Worm (Caenorhabditis elegans) whole organism, late embryonic: Measurements from ENCODE around the gene C15H9.2.
A peak's percentile ranks its signal among the peaks of the same experiment; 100 is the strongest.

Experiments
- C08G9.2 ChIP-seq: sonication (generic microtip); optimal IDR thresholded peaks from 2 replicates; lab custom pipeline; 2016; ENCODE audit warnings: mild to moderate bottlenecking, missing genetic modification characterization, moderate library complexity, missing compliant biosample characterization
- F13H6.1 ChIP-seq: sonication (generic microtip); optimal IDR thresholded peaks from 2 replicates; lab custom pipeline; 2016; ENCODE audit warnings: missing genetic modification characterization, missing compliant biosample characterization
- K02D7.2 ChIP-seq: sonication (generic microtip); optimal IDR thresholded peaks from 2 replicates; lab custom pipeline; 2017; ENCODE audit warnings: mild to moderate bottlenecking, missing genetic modification characterization, missing compliant biosample characterization
- K09A11.1 ChIP-seq: sonication (generic microtip); optimal IDR thresholded peaks from 2 replicates; lab custom pipeline; 2017; ENCODE audit warnings: antibody characterized with exemption, mild to moderate bottlenecking, missing genetic modification characterization, missing compliant biosample characterization; ENCODE audit not compliant: insufficient read depth
- T23F11.4 ChIP-seq: fragments of 200-800 bp; sonication (Bioruptor generic); optimal IDR thresholded peaks from 2 replicates; lab custom pipeline; 2018; ENCODE audit warnings: mild to moderate bottlenecking, missing genetic modification characterization, missing compliant biosample characterization
- ama-1 ChIP-seq: fragments of 150-350 bp; optimal IDR thresholded peaks from 2 replicates; lab custom pipeline; 2014
- ceh-19 ChIP-seq: fragments of 200-800 bp; sonication (Bioruptor generic); optimal IDR thresholded peaks from 2 replicates; lab custom pipeline; 2018; ENCODE audit warnings: mild to moderate bottlenecking, missing genetic modification characterization, missing compliant biosample characterization
- ceh-31 ChIP-seq: sonication (generic microtip); optimal IDR thresholded peaks from 2 replicates; lab custom pipeline; 2016; ENCODE audit warnings: missing genetic modification characterization, missing compliant biosample characterization
- ceh-34 ChIP-seq: sonication (generic microtip); optimal IDR thresholded peaks from 2 replicates; lab custom pipeline; 2016; ENCODE audit warnings: mild to moderate bottlenecking, missing genetic modification characterization, missing compliant biosample characterization
- che-1 ChIP-seq: sonication (generic microtip); optimal IDR thresholded peaks from 2 replicates; lab custom pipeline; 2016; ENCODE audit warnings: mild to moderate bottlenecking, missing genetic modification characterization, missing compliant biosample characterization
- dmd-4 ChIP-seq: sonication (generic microtip); optimal IDR thresholded peaks from 2 replicates; lab custom pipeline; 2016; ENCODE audit warnings: borderline replicate concordance, missing genetic modification characterization, missing compliant biosample characterization
- dve-1 ChIP-seq: sonication (generic microtip); optimal IDR thresholded peaks from 2 replicates; lab custom pipeline; 2017; ENCODE audit warnings: antibody characterized with exemption, mild to moderate bottlenecking, missing genetic modification characterization, missing compliant biosample characterization
- elt-2 ChIP-seq: sonication (generic microtip); optimal IDR thresholded peaks from 2 replicates; lab custom pipeline; 2016; ENCODE audit warnings: missing genetic modification reagents, missing genetic modification characterization, missing compliant biosample characterization
- ets-4 ChIP-seq: sonication (generic microtip); optimal IDR thresholded peaks from 2 replicates; lab custom pipeline; 2016; ENCODE audit warnings: missing genetic modification characterization, missing compliant biosample characterization
- hlh-15 ChIP-seq: sonication (generic microtip); optimal IDR thresholded peaks from 2 replicates; lab custom pipeline; 2016; ENCODE audit warnings: missing genetic modification characterization, missing compliant biosample characterization
- lim-6 ChIP-seq: sonication (generic microtip); optimal IDR thresholded peaks from 2 replicates; lab custom pipeline; 2016; ENCODE audit warnings: missing genetic modification characterization, missing compliant biosample characterization
- lin-11 ChIP-seq: fragments of 200-800 bp; sonication (Bioruptor generic); optimal IDR thresholded peaks from 2 replicates; lab custom pipeline; 2018; ENCODE audit warnings: mild to moderate bottlenecking, missing genetic modification characterization, missing compliant biosample characterization
- madf-2 ChIP-seq: sonication (generic microtip); optimal IDR thresholded peaks from 2 replicates; lab custom pipeline; 2017; ENCODE audit warnings: missing genetic modification characterization, missing compliant biosample characterization
- nhr-11 ChIP-seq: fragments of 150-350 bp; optimal IDR thresholded peaks from 2 replicates; lab custom pipeline; 2014; ENCODE audit warnings: missing biosample characterization, missing genetic modification characterization
- nhr-232 ChIP-seq: sonication (generic microtip); optimal IDR thresholded peaks from 2 replicates; lab custom pipeline; 2016; ENCODE audit warnings: missing genetic modification characterization, missing compliant biosample characterization
- odd-2 ChIP-seq: sonication (generic microtip); optimal IDR thresholded peaks from 2 replicates; lab custom pipeline; 2017; ENCODE audit warnings: antibody characterized with exemption, mild to moderate bottlenecking, missing genetic modification characterization, missing compliant biosample characterization
- pag-3 ChIP-seq: sonication (generic microtip); optimal IDR thresholded peaks from 2 replicates; lab custom pipeline; 2016; ENCODE audit warnings: missing compliant biosample characterization, missing genetic modification characterization, borderline replicate concordance
- pat-9 ChIP-seq: fragments of 200-800 bp; sonication (Bioruptor generic); optimal IDR thresholded peaks from 2 replicates; lab custom pipeline; 2018; ENCODE audit warnings: mild to moderate bottlenecking, missing genetic modification characterization, moderate library complexity, missing compliant biosample characterization
- pax-1 ChIP-seq: fragments of 150-350 bp; optimal IDR thresholded peaks from 2 replicates; lab custom pipeline; 2014; ENCODE audit warnings: missing biosample characterization, missing genetic modification characterization
- pha-2 ChIP-seq: sonication (generic microtip); optimal IDR thresholded peaks from 2 replicates; lab custom pipeline; 2017; ENCODE audit warnings: mild to moderate bottlenecking, missing genetic modification characterization, missing compliant biosample characterization
- pqm-1 ChIP-seq: sonication (generic microtip); optimal IDR thresholded peaks from 2 replicates; lab custom pipeline; 2016; ENCODE audit warnings: missing genetic modification characterization, missing compliant biosample characterization
- pros-1 ChIP-seq: fragments of 150-350 bp; optimal IDR thresholded peaks from 2 replicates; lab custom pipeline; 2014; ENCODE audit warnings: missing biosample characterization, missing genetic modification reagents, missing genetic modification characterization
- rnt-1 ChIP-seq: sonication (generic microtip); optimal IDR thresholded peaks from 2 replicates; lab custom pipeline; 2016; ENCODE audit warnings: missing genetic modification characterization, missing compliant biosample characterization
- sox-2 ChIP-seq: fragments of 200-800 bp; sonication (Bioruptor generic); IDR thresholded peaks from 2 replicates; pipeline ENCODE4 v1.3.6; 2022; ENCODE audit warnings: missing genetic modification reagents, missing genetic modification characterization, missing compliant biosample characterization
- sox-4 ChIP-seq: sonication (generic microtip); optimal IDR thresholded peaks from 2 replicates; lab custom pipeline; 2017; ENCODE audit warnings: mild to moderate bottlenecking, missing genetic modification characterization, inconsistent platforms, missing compliant biosample characterization
- tbx-2 ChIP-seq: sonication (generic microtip); optimal IDR thresholded peaks from 2 replicates; lab custom pipeline; 2016; ENCODE audit warnings: missing genetic modification characterization, missing compliant biosample characterization
- tbx-7 ChIP-seq: sonication (generic microtip); optimal IDR thresholded peaks from 2 replicates; lab custom pipeline; 2016; ENCODE audit warnings: missing genotype, missing genetic modification characterization, missing compliant biosample characterization
- unc-3 ChIP-seq, 2 experiments: fragments of 200-800 bp in 1 of 2; sonication (Bioruptor generic) in 1 of 2; sonication (generic microtip) in 1 of 2; conservative IDR thresholded peaks in 1 of 2; optimal IDR thresholded peaks in 1 of 2; 2 replicates each; pipeline versions ENCODE4 v1.3.6 to Lab custom; 2016 to 2022; ENCODE audit warnings: missing compliant biosample characterization in 2 of 2, missing genetic modification characterization in 2 of 2, missing genetic modification reagents in 1 of 2
- unc-42 ChIP-seq: sonication (generic microtip); optimal IDR thresholded peaks from 2 replicates; lab custom pipeline; 2016; ENCODE audit warnings: missing genotype, missing genetic modification characterization, missing compliant biosample characterization
- unc-86 ChIP-seq: sonication (generic microtip); optimal IDR thresholded peaks from 2 replicates; lab custom pipeline; 2016; ENCODE audit warnings: missing genetic modification characterization, missing compliant biosample characterization
- ztf-16 ChIP-seq: sonication (generic microtip); optimal IDR thresholded peaks from 2 replicates; lab custom pipeline; 2017; ENCODE audit warnings: missing genetic modification characterization, missing compliant biosample characterization

C15H9.2 gene

DNA sequence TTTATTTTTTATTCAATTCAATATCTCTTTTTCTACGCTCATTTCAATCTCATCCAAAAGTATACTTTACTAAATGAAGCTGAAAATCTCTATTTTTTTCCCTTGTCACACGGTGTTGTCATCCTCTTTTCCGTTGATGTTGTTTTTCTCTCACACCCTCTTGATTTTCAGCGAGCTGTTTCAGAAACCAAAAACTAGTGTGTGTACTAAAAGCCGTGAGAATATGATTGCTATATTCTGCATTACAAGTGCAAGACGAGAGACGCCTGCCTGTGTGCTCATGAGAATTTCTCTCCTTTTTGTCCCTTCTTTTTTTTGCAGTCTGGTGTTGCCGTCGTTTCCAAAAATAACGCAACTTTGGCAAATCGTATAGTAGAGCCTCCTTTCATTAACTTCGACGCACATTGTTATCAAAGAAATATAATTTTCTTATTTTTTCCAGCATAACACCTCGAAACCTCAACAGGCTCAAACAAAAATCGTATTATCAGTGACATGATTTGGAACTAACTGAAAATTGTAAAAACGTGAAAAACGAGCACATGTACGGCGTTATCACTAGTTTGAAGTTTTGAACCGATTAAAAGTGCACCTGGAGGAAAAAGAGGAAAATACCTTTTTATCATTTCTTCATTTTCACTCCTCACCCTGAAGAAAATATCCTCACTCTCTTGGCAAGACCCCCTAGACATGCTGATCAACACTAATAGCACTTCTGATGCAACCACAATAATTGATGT lies at the start of gene C15H9.2:
C15H9.2 (plus strand) TSS at position 441 of the 740 bp plus-strand sequence.
- TF ChIP-seq pax-1: no peak
- TF ChIP-seq madf-2 (tag; lab: Kevin White, UChicago): no peak
- no peak for TF ChIP-seq unc-86
- TF ChIP-seq pros-1 (tag; lab: Kevin White, UChicago): no peak
- TF ChIP-seq hlh-15 (tag; lab: Kevin White, UChicago): no peak
- TF ChIP-seq pat-9 (tag; lab: Kevin White, UChicago): no peak
- no peak for TF ChIP-seq sox-4
- TF ChIP-seq C08G9.2 (tag; lab: Kevin White, UChicago): no peak
- TF ChIP-seq, all 69 proteins: peak for 0

DNA sequence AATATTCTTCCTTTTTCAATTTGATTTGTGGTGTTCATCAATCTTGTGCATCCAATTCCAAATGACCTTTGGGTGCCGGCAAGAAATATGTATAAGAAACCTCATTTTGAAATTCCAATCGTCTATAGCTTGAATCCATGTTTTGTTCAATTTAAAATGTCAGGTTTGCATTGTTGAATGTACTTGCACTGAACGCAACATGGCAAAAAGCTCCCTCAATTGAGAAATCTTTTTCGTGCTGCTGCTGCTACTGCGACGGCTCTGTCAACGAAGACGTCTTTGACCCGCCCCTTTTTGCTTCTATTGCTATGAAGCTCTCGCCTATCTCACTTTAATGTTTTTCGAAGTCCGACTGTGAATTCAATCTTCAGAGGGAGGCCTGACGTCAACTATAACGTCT lies 43.1 kb upstream of the C15H9.2 start, which contains the start of gene lgc-58:
lgc-58 (plus strand) TSS at position 301 of the 400 bp plus-strand sequence.
- TF ChIP-seq ets-4 (tag; lab: Kevin White, UChicago) (no peak), tbx-2 (tag; lab: Kevin White, UChicago) (no peak), lin-11 (no peak), sox-2 (GFP tag; lab: Robert Waterston, UW) (no peak), pag-3 (no peak), che-1 (no peak), odd-2 (tag; lab: Kevin White, UChicago) (no peak), K02D7.2 (tag; lab: Kevin White, UChicago) (no peak), ceh-19 (GFP tag; lab: Kevin White, UChicago) (no peak), tbx-7 (tag; lab: Kevin White, UChicago) (no peak), nhr-11 (tag; lab: Kevin White, UChicago) (no peak), lim-6 (no peak), K09A11.1 (tag; lab: Kevin White, UChicago) (no peak), ztf-16 (tag; lab: Kevin White, UChicago) (no peak)
- TF ChIP-seq, all 69 proteins: peak for 0

DNA sequence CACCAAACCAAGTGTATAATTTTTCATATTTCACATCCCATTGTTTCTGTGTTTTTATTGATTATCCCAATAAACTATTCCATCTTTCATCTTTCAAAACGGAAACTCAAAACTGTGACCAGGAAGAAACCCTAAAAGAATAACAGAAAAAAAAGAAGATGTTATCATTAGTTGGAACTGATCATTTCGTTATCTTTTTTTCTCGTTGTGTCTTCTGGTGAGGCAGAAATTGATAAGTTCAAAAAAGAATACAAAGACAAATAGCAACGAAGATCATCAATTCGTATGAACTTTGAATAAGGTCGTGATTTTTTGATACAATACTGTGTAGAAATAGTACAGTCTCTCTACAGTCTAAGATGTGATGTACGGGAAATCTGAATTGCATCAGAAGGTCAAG lies 36.5 kb upstream of the C15H9.2 start:
- TF ChIP-seq rnt-1 (tag; lab: Kevin White, UChicago) (no peak), elt-2 (tag; lab: Kevin White, UChicago) (peak; percentile 28), nhr-232 (no peak), dmd-4 (tag; lab: Kevin White, UChicago) (no peak)

DNA sequence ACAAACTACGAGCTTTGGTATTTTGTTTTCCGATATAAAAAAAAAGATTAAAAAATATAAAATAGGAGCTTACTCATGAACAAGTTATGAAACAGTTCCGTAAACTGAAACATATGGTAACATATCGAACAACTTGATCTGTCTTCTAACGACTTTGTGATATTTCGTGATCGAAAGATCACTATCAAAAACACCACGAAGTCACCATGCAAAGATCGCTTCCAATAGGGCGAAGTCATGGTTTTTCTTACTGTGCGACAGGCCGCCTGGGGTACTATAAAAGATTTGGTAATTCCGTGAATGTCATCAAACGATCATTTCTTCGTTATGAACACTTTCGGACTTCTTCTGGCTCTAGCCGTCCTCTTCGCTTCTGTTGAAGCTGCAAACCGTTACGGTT lies 35.7 kb upstream of the C15H9.2 start, which contains the start of gene C45B2.3:
C45B2.3 (plus strand) TSS at position 301 of the 400 bp plus-strand sequence.
- TF ChIP-seq dve-1: no peak
- TF ChIP-seq dmd-4 (tag; lab: Kevin White, UChicago): no peak
- TF ChIP-seq ceh-31 (tag; lab: Kevin White, UChicago): no peak
- no peak for TF ChIP-seq sox-2 (GFP tag; lab: Robert Waterston, UW)
- no peak for TF ChIP-seq unc-3 (GFP tag; conservative IDR thresholded peaks at IDR 0.05; lab: Robert Waterston, UW)
- TF ChIP-seq unc-3 (tag; optimal IDR thresholded peaks at IDR 0.05; lab: Kevin White, UChicago): no peak
- no peak for TF ChIP-seq T23F11.4 (GFP tag; lab: Kevin White, UChicago)
- no peak for TF ChIP-seq pha-2
- TF ChIP-seq K09A11.1 (tag; lab: Kevin White, UChicago): no peak
- no peak for TF ChIP-seq ceh-34 (tag; lab: Kevin White, UChicago)
- no peak for TF ChIP-seq pqm-1 (tag; lab: Kevin White, UChicago)
- no peak for TF ChIP-seq F13H6.1 (tag; lab: Kevin White, UChicago)
- TF ChIP-seq nhr-11 (tag; lab: Kevin White, UChicago): no peak
- no peak for TF ChIP-seq K02D7.2 (tag; lab: Kevin White, UChicago)
- no peak for TF ChIP-seq unc-42 (tag; lab: Kevin White, UChicago)
- no peak for TF ChIP-seq ama-1 (lab: Kevin White, UChicago)
- no peak for TF ChIP-seq ceh-19 (GFP tag; lab: Kevin White, UChicago)
